Worm (Caenorhabditis elegans): Measurements from ENCODE around the gene F29F11.20.

ce11 chrV:10727651-10728050, 40.0 kb downstream of the F29F11.20 start:
- TF ChIP-seq unc-86 (tag; optimal IDR thresholded peaks at IDR 0.05) (no peak), mab-9 (GFP tag; IDR thresholded peaks at IDR 0.05) (no peak)

Measured in whole organism, L1 larva.